1 fruit fly cellular context compared by ENCODE assay signal in the genomic region with DNA sequence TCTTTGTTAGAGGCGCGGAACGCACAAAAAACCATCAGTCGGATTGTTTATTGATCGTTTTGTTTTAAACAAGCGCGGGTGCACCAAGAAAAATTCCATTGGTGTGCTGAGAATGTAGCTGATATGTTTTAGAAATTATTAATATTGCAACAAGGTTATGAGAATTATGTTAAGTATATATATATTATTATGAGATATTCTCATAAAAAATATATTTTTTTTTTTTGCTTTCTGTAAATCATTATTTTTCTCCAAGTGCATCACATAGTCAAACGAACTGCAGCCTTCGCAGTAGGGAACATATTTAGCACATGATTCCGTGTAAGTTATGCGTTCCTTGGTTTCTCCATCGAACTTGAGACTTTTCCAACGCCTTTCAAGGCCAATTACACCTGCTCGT.
A peak's percentile ranks its signal among the peaks of the same experiment; 100 is the strongest.
TF ChIP-seq lines count a peak whose summit lies in the region.

No protein-coding gene starts in this region.

TF ChIP-seq in whole organism, embryonic, 481 proteins besides CTCF, POLR2A, EP300 and RAD21 (continued from another document and continues in another):
- TF ChIP-seq run (tag; optimal IDR thresholded peaks at IDR 0.05; lab: Kevin White, UChicago) (peak; percentile 7), fd96Cb (tag; optimal IDR thresholded peaks at IDR 0.05; lab: Kevin White, UChicago) (peak; percentile 64), CG2202 (tag; optimal IDR thresholded peaks at IDR 0.05; lab: Kevin White, UChicago) (peak; percentile 13), CG14965 (GFP tag; optimal IDR thresholded peaks at IDR 0.05; lab: Kevin White, UChicago; ENCODE audit: borderline replicate concordance) (no peak), da (GFP tag; optimal IDR thresholded peaks at IDR 0.05; lab: Kevin White, UChicago) (no peak), inv (GFP tag; IDR thresholded peaks at IDR 0.05; lab: Robert Waterston, UW; ENCODE audit: partially characterized antibody) (no peak), CG1832 (GFP tag; optimal IDR thresholded peaks at IDR 0.05; lab: Kevin White, UChicago) (no peak), Side (GFP tag; optimal IDR thresholded peaks at IDR 0.05; lab: Kevin White, UChicago) (no peak), seq (GFP tag; IDR thresholded peaks at IDR 0.05; lab: Robert Waterston, UW) (0 out of 2 replicates have a peak, but pooled peaks have one; percentile 27), nau (GFP tag; optimal IDR thresholded peaks at IDR 0.05; lab: Kevin White, UChicago) (no peak), CG7786 (GFP tag; optimal IDR thresholded peaks at IDR 0.05; lab: Kevin White, UChicago) (no peak), CG31388 (GFP tag; optimal IDR thresholded peaks at IDR 0.05; lab: Kevin White, UChicago) (no peak), CG3995 (GFP tag; optimal IDR thresholded peaks at IDR 0.05; lab: Kevin White, UChicago) (no peak), CG17802 (tag; optimal IDR thresholded peaks at IDR 0.05; lab: Kevin White, UChicago) (peak; percentile 5), CG33557 (GFP tag; optimal IDR thresholded peaks at IDR 0.05; lab: Kevin White, UChicago) (peak; percentile 18), slbo (GFP tag; IDR thresholded peaks at IDR 0.05; lab: Robert Waterston, UW) (peak; percentile 58), D19B (GFP tag; optimal IDR thresholded peaks at IDR 0.05; lab: Kevin White, UChicago) (peak; percentile 1), unc-4 (GFP tag; IDR thresholded peaks at IDR 0.05; lab: Robert Waterston, UW; ENCODE audit: partially characterized antibody) (no peak), CG13624 (GFP tag; optimal IDR thresholded peaks at IDR 0.05; lab: Kevin White, UChicago) (no peak), ERR (GFP tag; optimal IDR thresholded peaks at IDR 0.05; lab: Kevin White, UChicago) (no peak), knrl (GFP tag; IDR thresholded peaks at IDR 0.05; lab: Robert Waterston, UW; ENCODE audit: partially characterized antibody) (no peak), CG18262 (tag; optimal IDR thresholded peaks at IDR 0.05; lab: Kevin White, UChicago) (peak; percentile 87), CG17612 (GFP tag; IDR thresholded peaks at IDR 0.05; lab: Robert Waterston, UW) (0 out of 2 replicates have a peak, but pooled peaks have one; percentile 29), Ada2b (GFP tag; IDR thresholded peaks at IDR 0.05; lab: Robert Waterston, UW) (peak; percentile 86), ewg (GFP tag; optimal IDR thresholded peaks at IDR 0.05; lab: Kevin White, UChicago) (peak; percentile 21), her (GFP tag; optimal IDR thresholded peaks at IDR 0.05; lab: Kevin White, UChicago) (no peak), Drgx (GFP tag; IDR thresholded peaks at IDR 0.05; lab: Robert Waterston, UW) (no peak), CG9437 (GFP tag; optimal IDR thresholded peaks at IDR 0.05; lab: Kevin White, UChicago) (peak; percentile 44), dmrt11E (tag; optimal IDR thresholded peaks at IDR 0.05; lab: Kevin White, UChicago) (peak; percentile 55), CG9609 (GFP tag; optimal IDR thresholded peaks at IDR 0.05; lab: Kevin White, UChicago) (no peak), Usf (GFP tag; optimal IDR thresholded peaks at IDR 0.05; lab: Kevin White, UChicago) (no peak), Asciz (GFP tag; optimal IDR thresholded peaks at IDR 0.05; lab: Kevin White, UChicago) (peak; percentile 49), Ets97D (GFP tag; optimal IDR thresholded peaks at IDR 0.05; lab: Kevin White, UChicago) (no peak), H2.0 (GFP tag; IDR thresholded peaks at IDR 0.05; lab: Robert Waterston, UW) (peak; percentile 52; the same call in 1 of the 2 replicates), CG14441 (GFP tag; IDR thresholded peaks at IDR 0.05; lab: Robert Waterston, UW) (peak; percentile 77), jumu (GFP tag; optimal IDR thresholded peaks at IDR 0.05; lab: Kevin White, UChicago) (no peak), ind (GFP tag; optimal IDR thresholded peaks at IDR 0.05; lab: Kevin White, UChicago) (peak; percentile 58), Dek (tag; optimal IDR thresholded peaks at IDR 0.05; lab: Kevin White, UChicago) (peak; percentile 42), Bteb2 (GFP tag; optimal IDR thresholded peaks at IDR 0.05; lab: Kevin White, UChicago) (no peak), mld (GFP tag; IDR thresholded peaks at IDR 0.05; lab: Robert Waterston, UW; ENCODE audit: partially characterized antibody) (no peak), CG8359 (GFP tag; optimal IDR thresholded peaks at IDR 0.05; lab: Kevin White, UChicago; ENCODE audit: borderline replicate concordance) (peak; percentile 11), Fer1 (GFP tag; optimal IDR thresholded peaks at IDR 0.05; lab: Kevin White, UChicago) (peak; percentile 64), Hr51 (GFP tag; optimal IDR thresholded peaks at IDR 0.05; lab: Kevin White, UChicago) (no peak), CG4328 (GFP tag; optimal IDR thresholded peaks at IDR 0.05; lab: Kevin White, UChicago) (peak; percentile 59), pfk (GFP tag; optimal IDR thresholded peaks at IDR 0.05; lab: Kevin White, UChicago) (no peak), NFAT (GFP tag; IDR thresholded peaks at IDR 0.05; lab: Robert Waterston, UW) (peak; percentile 47; the same call in 1 of the 2 replicates), CG12219 (GFP tag; optimal IDR thresholded peaks at IDR 0.05; lab: Kevin White, UChicago) (peak; percentile 19), stwl (tag; optimal IDR thresholded peaks at IDR 0.05; lab: Kevin White, UChicago) (no peak), croc (GFP tag; conservative IDR thresholded peaks at IDR 0.05; lab: Robert Waterston, UW) (peak; percentile 67; the same call in 1 of the 3 replicates), ems (GFP tag; optimal IDR thresholded peaks at IDR 0.05; lab: Kevin White, UChicago) (no peak), CG12942 (GFP tag; optimal IDR thresholded peaks at IDR 0.05; lab: Kevin White, UChicago) (no peak), gem (tag; optimal IDR thresholded peaks at IDR 0.05; lab: Kevin White, UChicago) (peak; percentile 80), HLH4C (GFP tag; IDR thresholded peaks at IDR 0.05; lab: Robert Waterston, UW; ENCODE audit: partially characterized antibody) (no peak), Trl (optimal IDR thresholded peaks at IDR 0.05; lab: Kevin White, UChicago) (no peak), Trl (GFP tag; optimal IDR thresholded peaks at IDR 0.05; lab: Kevin White, UChicago) (no peak), CG6854 (GFP tag; optimal IDR thresholded peaks at IDR 0.05; lab: Kevin White, UChicago) (no peak), CG1603 (tag; optimal IDR thresholded peaks at IDR 0.05; lab: Kevin White, UChicago) (no peak), CG34224 (GFP tag; IDR thresholded peaks at IDR 0.05; lab: Robert Waterston, UW; ENCODE audit: partially characterized antibody) (no peak), CG15696 (tag; optimal IDR thresholded peaks at IDR 0.05; lab: Kevin White, UChicago) (peak; percentile 61), ase (GFP tag; IDR thresholded peaks at IDR 0.05; lab: Robert Waterston, UW) (peak; percentile 72), HLH54F (GFP tag; optimal IDR thresholded peaks at IDR 0.05; lab: Kevin White, UChicago) (no peak), Dp (GFP tag; optimal IDR thresholded peaks at IDR 0.05; lab: Kevin White, UChicago) (no peak), CG11504 (tag; optimal IDR thresholded peaks at IDR 0.05; lab: Kevin White, UChicago) (peak; percentile 82), ci (GFP tag; IDR thresholded peaks at IDR 0.05; lab: Robert Waterston, UW) (0 out of 3 replicates have a peak, but pooled peaks have one; percentile 57), Sin3A (optimal IDR thresholded peaks at IDR 0.05; lab: Kevin White, UChicago) (no peak), CG2129 (GFP tag; IDR thresholded peaks at IDR 0.05; lab: Robert Waterston, UW; ENCODE audit: partially characterized antibody) (no peak), Eip74EF (GFP tag; optimal IDR thresholded peaks at IDR 0.05; lab: Kevin White, UChicago) (peak in 1 of 2 experiments; percentile 63), CG18476 (GFP tag; optimal IDR thresholded peaks at IDR 0.05; lab: Kevin White, UChicago) (no peak), Vsx1 (GFP tag; optimal IDR thresholded peaks at IDR 0.05; lab: Kevin White, UChicago) (no peak), CG4707 (GFP tag; optimal IDR thresholded peaks at IDR 0.05; lab: Kevin White, UChicago) (no peak), Sox100B (GFP tag; optimal IDR thresholded peaks at IDR 0.05; lab: Kevin White, UChicago) (peak; percentile 71), fu2 (GFP tag; optimal IDR thresholded peaks at IDR 0.05; lab: Kevin White, UChicago) (no peak), otp (GFP tag; IDR thresholded peaks at IDR 0.05; lab: Robert Waterston, UW) (no peak), Lhr (GFP tag; optimal IDR thresholded peaks at IDR 0.05; lab: Kevin White, UChicago) (no peak), grau (tag; optimal IDR thresholded peaks at IDR 0.05; lab: Kevin White, UChicago) (peak; percentile 75), Myb (GFP tag; optimal IDR thresholded peaks at IDR 0.05; lab: Kevin White, UChicago) (no peak), CG12236 (GFP tag; optimal IDR thresholded peaks at IDR 0.05; lab: Kevin White, UChicago) (no peak), CG10979 (tag; optimal IDR thresholded peaks at IDR 0.05; lab: Kevin White, UChicago) (peak; percentile 82), CG15011 (GFP tag; optimal IDR thresholded peaks at IDR 0.05; lab: Kevin White, UChicago) (no peak), ab (GFP tag; optimal IDR thresholded peaks at IDR 0.05; lab: Kevin White, UChicago) (no peak), CG2875 (GFP tag; optimal IDR thresholded peaks at IDR 0.05; lab: Kevin White, UChicago) (peak; percentile 43), TFAM (GFP tag; optimal IDR thresholded peaks at IDR 0.05; lab: Kevin White, UChicago) (no peak), CG1647 (GFP tag; optimal IDR thresholded peaks at IDR 0.05; lab: Kevin White, UChicago) (no peak), HHEX (GFP tag; optimal IDR thresholded peaks at IDR 0.05; lab: Kevin White, UChicago) (peak; percentile 61), cato (GFP tag; optimal IDR thresholded peaks at IDR 0.05; lab: Kevin White, UChicago; ENCODE audit: borderline replicate concordance) (no peak), CG18011 (GFP tag; optimal IDR thresholded peaks at IDR 0.05; lab: Kevin White, UChicago) (no peak), dmrt99B (tag; optimal IDR thresholded peaks at IDR 0.05; lab: Kevin White, UChicago) (peak; percentile 86), Gug (GFP tag; IDR thresholded peaks at IDR 0.05; lab: Robert Waterston, UW) (0 out of 4 replicates have a peak, but pooled peaks have one; percentile 34), mam (GFP tag; optimal IDR thresholded peaks at IDR 0.05; lab: Kevin White, UChicago) (no peak), Dll (GFP tag; IDR thresholded peaks at IDR 0.05; lab: Robert Waterston, UW; ENCODE audit: partially characterized antibody) (no peak), scrt (GFP tag; optimal IDR thresholded peaks at IDR 0.05; lab: Kevin White, UChicago) (no peak), Spps (tag; optimal IDR thresholded peaks at IDR 0.05; lab: Kevin White, UChicago) (peak; percentile 40), fd102C (GFP tag; optimal IDR thresholded peaks at IDR 0.05; lab: Kevin White, UChicago) (no peak), CG10321 (GFP tag; IDR thresholded peaks at IDR 0.05; lab: Robert Waterston, UW) (no peak), jing (GFP tag; optimal IDR thresholded peaks at IDR 0.05; lab: Kevin White, UChicago) (no peak), CG7839 (tag; optimal IDR thresholded peaks at IDR 0.05; lab: Kevin White, UChicago) (peak; percentile 87), zfh2 (GFP tag; optimal IDR thresholded peaks at IDR 0.05; lab: Kevin White, UChicago) (no peak), CG2199 (GFP tag; IDR thresholded peaks at IDR 0.05; lab: Robert Waterston, UW) (no peak), CG34376 (GFP tag; optimal IDR thresholded peaks at IDR 0.05; lab: Kevin White, UChicago) (no peak), CG5953 (GFP tag; IDR thresholded peaks at IDR 0.05; lab: Robert Waterston, UW) (peak; percentile 30; the same call in 1 of the 2 replicates), Dip2 (GFP tag; IDR thresholded peaks at IDR 0.05; lab: Robert Waterston, UW) (no peak), CG7987 (GFP tag; optimal IDR thresholded peaks at IDR 0.05; lab: Kevin White, UChicago) (no peak), sima (GFP tag; optimal IDR thresholded peaks at IDR 0.05; lab: Kevin White, UChicago) (no peak), CG4730 (GFP tag; IDR thresholded peaks at IDR 0.05; lab: Robert Waterston, UW) (peak; percentile 78), CG9817 (tag; optimal IDR thresholded peaks at IDR 0.05; lab: Kevin White, UChicago) (peak; percentile 37), cas (GFP tag; IDR thresholded peaks at IDR 0.05; lab: Robert Waterston, UW) (0 out of 2 replicates have a peak, but pooled peaks have one; percentile 11), CG4424 (GFP tag; optimal IDR thresholded peaks at IDR 0.05; lab: Kevin White, UChicago) (peak; percentile 61), CG10959 (GFP tag; IDR thresholded peaks at IDR 0.05; lab: Robert Waterston, UW) (peak; percentile 38; the same call in 1 of the 2 replicates), h (optimal IDR thresholded peaks at IDR 0.05; lab: Kevin White, UChicago) (no peak), lab (GFP tag; optimal IDR thresholded peaks at IDR 0.05; lab: Kevin White, UChicago) (peak; percentile 73), CG11456 (GFP tag; IDR thresholded peaks at IDR 0.05; lab: Robert Waterston, UW) (peak; percentile 64; the same call in 1 of the 3 replicates), gsb (GFP tag; IDR thresholded peaks at IDR 0.05; lab: Robert Waterston, UW) (peak; percentile 78), E2f2 (GFP tag; IDR thresholded peaks at IDR 0.05; lab: Robert Waterston, UW) (peak; percentile 58; the same call in 1 of the 2 replicates), sc (optimal IDR thresholded peaks at IDR 0.05; lab: Kevin White, UChicago) (no peak), sc (GFP tag; optimal IDR thresholded peaks at IDR 0.05; lab: Kevin White, UChicago) (no peak), lbe (GFP tag; optimal IDR thresholded peaks at IDR 0.05; lab: Kevin White, UChicago) (no peak), cwo (GFP tag; optimal IDR thresholded peaks at IDR 0.05; lab: Kevin White, UChicago) (peak; percentile 37), emc (GFP tag; optimal IDR thresholded peaks at IDR 0.05; lab: Kevin White, UChicago) (no peak), Fer2 (tag; optimal IDR thresholded peaks at IDR 0.05; lab: Kevin White, UChicago) (peak; percentile 42), CG15073 (GFP tag; optimal IDR thresholded peaks at IDR 0.05; lab: Kevin White, UChicago) (no peak), maf-S (GFP tag; optimal IDR thresholded peaks at IDR 0.05; lab: Kevin White, UChicago) (no peak), schlank (tag; optimal IDR thresholded peaks at IDR 0.05; lab: Kevin White, UChicago) (no peak), fru (optimal IDR thresholded peaks at IDR 0.05; lab: Kevin White, UChicago) (no peak), CG7357 (GFP tag; IDR thresholded peaks at IDR 0.05; lab: Robert Waterston, UW) (peak; percentile 59), mirr (GFP tag; optimal IDR thresholded peaks at IDR 0.05; lab: Kevin White, UChicago) (no peak), CrebB (tag; optimal IDR thresholded peaks at IDR 0.05; lab: Kevin White, UChicago) (no peak), lola (GFP tag; optimal IDR thresholded peaks at IDR 0.05; lab: Kevin White, UChicago) (peak in 1 of 3 experiments; percentile 42)
